Fruit fly (Drosophila melanogaster) whole organism, prepupa: ENCODE results near the gene dUTPase.
A peak's percentile ranks its signal among the peaks of the same experiment; 100 is the strongest.

ENCODE experiments used
- Blimp-1 ChIP-seq: fragments of 200-800 bp; sonication (Bioruptor generic); optimal IDR thresholded peaks from 3 replicates; lab custom pipeline; 2017; ENCODE audit warnings: missing biosample characterization, missing genetic modification characterization, mild to moderate bottlenecking, moderate library complexity, missing genetic modification reagents
- CG10631 ChIP-seq: fragments of 200-800 bp; sonication (Bioruptor generic); optimal IDR thresholded peaks from 2 replicates; lab custom pipeline; 2016; ENCODE audit warnings: missing biosample characterization, missing genetic modification characterization
- CG11902 ChIP-seq: fragments of 200-800 bp; sonication (Bioruptor generic); optimal IDR thresholded peaks from 3 replicates; lab custom pipeline; 2016; ENCODE audit warnings: missing biosample characterization, missing genetic modification characterization
- CG15336 ChIP-seq: fragments of 200-800 bp; sonication (Bioruptor generic); IDR thresholded peaks from 2 replicates; pipeline ENCODE4 v1.3.6; 2022; ENCODE audit warnings: missing biosample characterization, missing genetic modification characterization
- CG16779 ChIP-seq: fragments of 200-800 bp; sonication (Bioruptor generic); optimal IDR thresholded peaks from 3 replicates; lab custom pipeline; 2017; ENCODE audit warnings: missing biosample characterization, mild to moderate bottlenecking, missing genetic modification characterization
- CG3032 ChIP-seq: fragments of 200-800 bp; optimal IDR thresholded peaks from 2 replicates; lab custom pipeline; 2019; ENCODE audit warnings: missing biosample characterization, mild to moderate bottlenecking, missing genetic modification characterization, moderate library complexity
- CG32006 ChIP-seq: fragments of 200-800 bp; sonication (Bioruptor generic); optimal IDR thresholded peaks from 3 replicates; lab custom pipeline; 2017; ENCODE audit warnings: missing biosample characterization, mild to moderate bottlenecking, missing genetic modification characterization
- CG34406 ChIP-seq: fragments of 200-800 bp; sonication (Bioruptor generic); optimal IDR thresholded peaks from 3 replicates; lab custom pipeline; 2016; ENCODE audit warnings: missing biosample characterization, missing genetic modification characterization
- CG3919 ChIP-seq: fragments of 200-800 bp; sonication (Bioruptor generic); optimal IDR thresholded peaks from 3 replicates; lab custom pipeline; 2016; ENCODE audit warnings: missing biosample characterization, missing genetic modification characterization
- CG6163 ChIP-seq: fragments of 200-800 bp; sonication (Bioruptor generic); IDR thresholded peaks from 3 replicates; pipeline ENCODE4 v1.3.6; 2022; ENCODE audit warnings: missing biosample characterization, missing genetic modification characterization
- CG6276 ChIP-seq: fragments of 200-800 bp; sonication (Bioruptor generic); optimal IDR thresholded peaks from 2 replicates; lab custom pipeline; 2017; ENCODE audit warnings: missing biosample characterization, mild to moderate bottlenecking, missing genetic modification characterization
- CG6792 ChIP-seq: fragments of 200-800 bp; sonication (Bioruptor generic); optimal IDR thresholded peaks from 3 replicates; lab custom pipeline; 2016; ENCODE audit warnings: missing biosample characterization, missing genetic modification characterization
- CG6808 ChIP-seq: fragments of 200-800 bp; sonication (Bioruptor generic); optimal IDR thresholded peaks from 3 replicates; lab custom pipeline; 2017; ENCODE audit warnings: missing biosample characterization, missing genetic modification characterization, mild to moderate bottlenecking, moderate library complexity, missing genetic modification reagents
- CG6854 ChIP-seq: fragments of 200-800 bp; sonication (Bioruptor generic); optimal IDR thresholded peaks from 2 replicates; lab custom pipeline; 2017; ENCODE audit warnings: missing biosample characterization, mild to moderate bottlenecking, missing genetic modification characterization
- CG7368 ChIP-seq: fragments of 200-800 bp; sonication (Bioruptor generic); optimal IDR thresholded peaks from 3 replicates; lab custom pipeline; 2016; ENCODE audit warnings: missing biosample characterization, missing genetic modification characterization
- CG8119 ChIP-seq: fragments of 200-800 bp; sonication (Bioruptor generic); IDR thresholded peaks from 3 replicates; pipeline ENCODE4 v1.3.6; 2022; ENCODE audit warnings: missing biosample characterization, missing genetic modification characterization
- CG8319 ChIP-seq: fragments of 200-800 bp; sonication (Bioruptor generic); optimal IDR thresholded peaks from 3 replicates; lab custom pipeline; 2016; ENCODE audit warnings: missing biosample characterization, missing genetic modification characterization
- CG9139 ChIP-seq: fragments of 200-800 bp; sonication (Bioruptor generic); optimal IDR thresholded peaks from 3 replicates; lab custom pipeline; 2017; ENCODE audit warnings: missing biosample characterization, mild to moderate bottlenecking, missing genetic modification characterization
- Eip75B ChIP-seq: fragments of 200-800 bp; sonication (Bioruptor generic); optimal IDR thresholded peaks from 3 replicates; lab custom pipeline; 2016; ENCODE audit warnings: missing biosample characterization, missing genetic modification characterization
- Eip78C ChIP-seq: fragments of 200-800 bp; sonication (Bioruptor generic); peaks from one replicate; lab custom pipeline; 2016; ENCODE audit warnings: missing biosample characterization, missing genetic modification characterization
- Eip93F ChIP-seq: fragments of 200-800 bp; sonication (Bioruptor generic); optimal IDR thresholded peaks from 2 replicates; lab custom pipeline; 2016; ENCODE audit warnings: missing biosample characterization, mild to moderate bottlenecking, missing genetic modification characterization
- Ets96B ChIP-seq: fragments of 200-800 bp; optimal IDR thresholded peaks from 2 replicates; lab custom pipeline; 2019; ENCODE audit warnings: missing biosample characterization, mild to moderate bottlenecking, missing genetic modification characterization, moderate library complexity
- Gug ChIP-seq: fragments of 200-800 bp; sonication (Bioruptor generic); IDR thresholded peaks from 2 replicates; pipeline ENCODE4 v1.3.6; 2022; ENCODE audit warnings: missing biosample characterization, missing genetic modification characterization
- Hr39 ChIP-seq: fragments of 200-800 bp; sonication (Bioruptor generic); optimal IDR thresholded peaks from 2 replicates; lab custom pipeline; 2016; ENCODE audit warnings: missing biosample characterization, missing genetic modification characterization
- Hr4 ChIP-seq: fragments of 200-800 bp; sonication (Bioruptor generic); optimal IDR thresholded peaks from 3 replicates; lab custom pipeline; 2016; ENCODE audit warnings: missing biosample characterization, missing genetic modification characterization
- Lpt ChIP-seq: fragments of 200-800 bp; sonication (Bioruptor generic); optimal IDR thresholded peaks from 3 replicates; lab custom pipeline; 2016; ENCODE audit warnings: missing biosample characterization, missing genetic modification characterization
- OdsH ChIP-seq: fragments of 200-800 bp; sonication (Bioruptor generic); optimal IDR thresholded peaks from 3 replicates; lab custom pipeline; 2016; ENCODE audit warnings: missing biosample characterization, missing genetic modification characterization
- Sox102F ChIP-seq: fragments of 200-800 bp; sonication (Bioruptor generic); optimal IDR thresholded peaks from 2 replicates; lab custom pipeline; 2016; ENCODE audit warnings: missing biosample characterization, mild to moderate bottlenecking, missing genetic modification characterization
- Sox15 ChIP-seq: fragments of 200-800 bp; sonication (Bioruptor generic); optimal IDR thresholded peaks from 3 replicates; lab custom pipeline; 2016; ENCODE audit warnings: missing biosample characterization, missing genetic modification characterization
- achi ChIP-seq: fragments of 200-800 bp; sonication (Bioruptor generic); optimal IDR thresholded peaks from 3 replicates; lab custom pipeline; 2016; ENCODE audit warnings: missing biosample characterization, missing genetic modification characterization
- acj6 ChIP-seq: fragments of 200-800 bp; sonication (Bioruptor generic); optimal IDR thresholded peaks from 3 replicates; lab custom pipeline; 2016; ENCODE audit warnings: missing biosample characterization, missing genetic modification characterization
- dac ChIP-seq: fragments of 200-800 bp; sonication (Bioruptor generic); optimal IDR thresholded peaks from 2 replicates; lab custom pipeline; 2017; ENCODE audit warnings: missing biosample characterization, mild to moderate bottlenecking, missing genetic modification characterization
- eg ChIP-seq: fragments of 200-800 bp; sonication (Bioruptor generic); IDR thresholded peaks from 3 replicates; pipeline ENCODE4 v1.3.6; 2022; ENCODE audit warnings: missing biosample characterization, missing genetic modification characterization
- fd85E ChIP-seq: fragments of 200-800 bp; sonication (Bioruptor generic); optimal IDR thresholded peaks from 3 replicates; lab custom pipeline; 2016; ENCODE audit warnings: missing biosample characterization, missing genetic modification characterization
- fkh ChIP-seq: fragments of 200-800 bp; sonication (Bioruptor generic); optimal IDR thresholded peaks from 3 replicates; lab custom pipeline; 2017; ENCODE audit warnings: missing biosample characterization, mild to moderate bottlenecking, missing genetic modification characterization, moderate library complexity
- lz ChIP-seq: fragments of 200-800 bp; sonication (Bioruptor generic); optimal IDR thresholded peaks from 3 replicates; lab custom pipeline; 2016; ENCODE audit warnings: missing biosample characterization, missing genetic modification characterization
- net ChIP-seq: fragments of 200-800 bp; sonication (Bioruptor generic); optimal IDR thresholded peaks from 3 replicates; lab custom pipeline; 2016; ENCODE audit warnings: missing biosample characterization, missing genetic modification characterization
- pdm3 ChIP-seq: fragments of 200-800 bp; sonication (Bioruptor generic); optimal IDR thresholded peaks from 3 replicates; lab custom pipeline; 2016; ENCODE audit warnings: missing biosample characterization, missing genetic modification characterization
- salr ChIP-seq, 2 experiments: fragments of 200-800 bp; sonication (Bioruptor generic); optimal IDR thresholded peaks; 3 replicates each; lab custom pipeline; 2016 to 2018; ENCODE audit warnings: missing biosample characterization in 2 of 2, missing genetic modification characterization in 2 of 2, mild to moderate bottlenecking in 1 of 2
- spab ChIP-seq: fragments of 200-800 bp; sonication (Bioruptor generic); optimal IDR thresholded peaks from 2 replicates; lab custom pipeline; 2017; ENCODE audit warnings: missing biosample characterization, mild to moderate bottlenecking, missing genetic modification characterization, missing genetic modification reagents
- ss ChIP-seq, 2 experiments: fragments of 200-800 bp; sonication (Bioruptor generic); optimal IDR thresholded peaks; 2 replicates in 1 of 2; 3 replicates in 1 of 2; lab custom pipeline; 2017 to 2018; ENCODE audit warnings: mild to moderate bottlenecking in 2 of 2, missing biosample characterization in 2 of 2, missing genetic modification characterization in 2 of 2, moderate library complexity in 1 of 2

Gene dUTPase

DNA sequence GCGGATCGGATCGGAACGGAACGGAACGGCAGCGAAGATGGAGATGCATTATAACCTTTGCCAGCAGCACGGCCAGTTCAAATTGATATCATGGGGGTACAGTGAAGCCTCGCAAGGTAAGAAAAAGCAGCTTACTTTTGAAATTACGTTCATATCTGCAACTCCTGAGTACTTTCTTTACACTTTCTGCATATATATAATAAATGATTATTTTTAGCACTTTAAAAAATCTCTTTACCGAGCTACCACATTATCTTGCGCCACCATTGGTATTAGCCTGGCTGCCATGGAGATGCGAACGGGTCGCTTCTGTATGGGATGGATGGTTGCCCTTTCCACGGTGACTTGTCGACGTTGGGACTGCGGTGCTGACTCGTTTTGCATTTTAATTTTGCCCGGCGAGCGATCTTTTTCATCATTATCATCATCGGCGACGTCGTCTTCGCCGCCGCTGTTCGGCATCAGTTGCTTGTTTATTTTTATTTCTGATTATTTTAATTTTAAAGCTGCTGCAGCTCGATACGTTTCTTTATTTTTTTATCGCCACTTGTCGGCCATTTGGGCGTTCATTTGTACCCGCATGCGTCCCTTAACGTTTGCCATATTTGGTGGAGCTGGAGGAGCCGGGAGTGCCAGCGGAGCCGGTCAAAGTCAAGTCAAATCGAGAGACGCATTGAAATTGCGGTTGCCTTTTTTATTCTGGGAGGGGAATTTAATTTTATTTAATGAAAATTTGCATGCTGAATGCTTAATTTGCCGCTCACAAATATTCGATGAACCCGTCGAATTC is 42.1 kb downstream of the dUTPase start (continued):
- TF ChIP-seq dac (GFP tag; lab: Kevin White, UChicago) (peak; percentile 6), CG11902 (GFP tag; lab: Kevin White, UChicago) (peak; percentile 93), CG15336 (peak; percentile 47; the same call in 1 of the 2 replicates), Gug (GFP tag; lab: Robert Waterston, UW) (peak; percentile 66), salr (GFP tag; optimal IDR thresholded peaks at IDR 0.05; lab: Kevin White, UChicago) (peak; percentile 33 to 71), CG6854 (GFP tag; lab: Kevin White, UChicago) (peak; percentile 84), Blimp-1 (GFP tag; lab: Kevin White, UChicago) (peak; percentile 62), Eip93F (GFP tag; lab: Kevin White, UChicago) (peak; percentile 61), Hr4 (GFP tag; lab: Kevin White, UChicago) (peak; percentile 59), CG6808 (GFP tag; lab: Kevin White, UChicago) (peak; percentile 90), CG6163 (peak; percentile 94), Lpt (GFP tag; lab: Kevin White, UChicago) (peak; percentile 58), CG7368 (GFP tag; lab: Kevin White, UChicago) (peak; percentile 85), lz (GFP tag; lab: Kevin White, UChicago) (peak; percentile 91), OdsH (GFP tag; lab: Kevin White, UChicago) (peak; percentile 92), Hr39 (GFP tag; lab: Kevin White, UChicago) (peak; percentile 87)

dm6 chr2L:11056791-11057332 is 45.8 kb downstream of the dUTPase start:
- TF ChIP-seq pdm3 (GFP tag; lab: Kevin White, UChicago): no peak
- no peak for TF ChIP-seq Eip78C
- no peak for TF ChIP-seq Hr4 (GFP tag; lab: Kevin White, UChicago)
- TF ChIP-seq OdsH (GFP tag; lab: Kevin White, UChicago): no peak
- no peak for TF ChIP-seq CG6854 (GFP tag; lab: Kevin White, UChicago)
- TF ChIP-seq Eip75B (GFP tag; lab: Kevin White, UChicago): no peak
- no peak for TF ChIP-seq Ets96B (tag; lab: Kevin White, UChicago)
- no peak for TF ChIP-seq CG9139 (GFP tag; lab: Kevin White, UChicago)
- no peak for TF ChIP-seq ss (GFP tag; optimal IDR thresholded peaks at IDR 0.05; lab: Kevin White, UChicago)
- no peak for TF ChIP-seq Sox102F (GFP tag; lab: Kevin White, UChicago)
- no peak for TF ChIP-seq eg (GFP tag; lab: Robert Waterston, UW)
- no peak for TF ChIP-seq fkh

DNA sequence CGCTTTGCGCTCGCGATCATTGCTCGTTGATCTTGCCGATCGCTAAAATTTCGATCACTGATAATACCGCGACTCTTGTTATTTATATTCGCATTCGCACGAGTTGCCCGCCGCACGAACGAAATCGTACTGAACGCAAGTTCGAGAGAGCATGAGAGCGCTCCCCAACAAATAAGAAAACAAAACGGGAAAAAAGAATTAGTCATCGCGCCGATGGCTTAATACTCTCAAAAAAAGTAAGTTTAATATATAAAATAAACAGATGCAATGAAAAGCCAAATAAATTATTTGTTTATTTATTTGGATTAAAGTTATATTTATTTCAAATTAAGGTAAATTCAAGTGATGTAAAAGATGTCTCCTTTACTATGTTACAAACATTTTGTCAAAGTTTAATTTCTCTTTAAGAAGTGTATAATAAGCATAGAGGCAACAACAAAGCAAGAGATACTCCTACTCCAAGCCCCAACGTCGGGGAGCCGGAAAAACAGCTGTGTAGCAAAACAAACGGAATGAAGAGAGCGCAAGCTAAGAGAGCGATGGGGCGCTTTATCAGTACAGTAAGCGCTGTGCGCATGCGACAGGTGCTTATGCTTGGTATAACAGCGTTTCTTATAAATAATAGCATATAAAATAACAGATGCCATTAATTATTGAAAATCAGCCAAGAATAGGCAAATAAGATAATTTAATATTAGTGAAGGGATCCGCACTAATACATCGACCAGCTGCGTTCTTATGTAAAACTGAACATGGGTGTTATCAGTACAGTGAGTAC is 46.4 kb downstream of the dUTPase start:
- peak; percentile 79 for TF ChIP-seq OdsH (GFP tag; lab: Kevin White, UChicago)
- peak; percentile 80 for TF ChIP-seq CG6854 (GFP tag; lab: Kevin White, UChicago)
- peak; percentile 84 for TF ChIP-seq CG8119 (GFP tag; lab: Robert Waterston, UW)
- TF ChIP-seq CG6792: peak; percentile 73
- peak; percentile 66 for TF ChIP-seq achi (GFP tag; lab: Kevin White, UChicago)
- peak; percentile 70 for TF ChIP-seq CG10631 (GFP tag; lab: Kevin White, UChicago)
- TF ChIP-seq CG6808 (GFP tag; lab: Kevin White, UChicago): peak; percentile 78
- TF ChIP-seq CG32006 (GFP tag; lab: Kevin White, UChicago): peak; percentile 86
- peak; percentile 52 for TF ChIP-seq net
- peak; percentile 63 for TF ChIP-seq CG6163
- no peak for TF ChIP-seq fd85E (GFP tag; lab: Kevin White, UChicago)
- peak; percentile 47 for TF ChIP-seq CG11902 (GFP tag; lab: Kevin White, UChicago)
- TF ChIP-seq CG6276 (GFP tag; lab: Kevin White, UChicago): peak; percentile 73
- peak; percentile 69 for TF ChIP-seq Sox15 (GFP tag; lab: Kevin White, UChicago)
- peak; percentile 76 for TF ChIP-seq CG9139 (GFP tag; lab: Kevin White, UChicago)
- peak; percentile 54 for TF ChIP-seq Lpt (GFP tag; lab: Kevin White, UChicago)
- peak; percentile 81 for TF ChIP-seq CG3032 (tag; lab: Kevin White, UChicago)
- peak; percentile 3 for TF ChIP-seq dac (GFP tag; lab: Kevin White, UChicago)
- TF ChIP-seq lz (GFP tag; lab: Kevin White, UChicago): peak; percentile 62
- TF ChIP-seq acj6 (GFP tag; lab: Kevin White, UChicago): peak; percentile 70
- TF ChIP-seq CG8319 (GFP tag; lab: Kevin White, UChicago): peak; percentile 43
- peak; percentile 80 for TF ChIP-seq CG16779 (tag; lab: Kevin White, UChicago)
- peak; percentile 64 for TF ChIP-seq fkh
- peak; percentile 78 for TF ChIP-seq CG34406 (GFP tag; lab: Kevin White, UChicago)
- TF ChIP-seq Ets96B (tag; lab: Kevin White, UChicago): peak; percentile 77
- peak; percentile 75 for TF ChIP-seq pdm3 (GFP tag; lab: Kevin White, UChicago)
- TF ChIP-seq spab (GFP tag; lab: Kevin White, UChicago): peak; percentile 74
- TF ChIP-seq Hr39 (GFP tag; lab: Kevin White, UChicago): peak; percentile 67
- TF ChIP-seq CG3919 (GFP tag; lab: Kevin White, UChicago): peak; percentile 79
